Fruit fly (Drosophila melanogaster): Measurements from ENCODE around the gene Alg14.

Gene Alg14

DNA sequence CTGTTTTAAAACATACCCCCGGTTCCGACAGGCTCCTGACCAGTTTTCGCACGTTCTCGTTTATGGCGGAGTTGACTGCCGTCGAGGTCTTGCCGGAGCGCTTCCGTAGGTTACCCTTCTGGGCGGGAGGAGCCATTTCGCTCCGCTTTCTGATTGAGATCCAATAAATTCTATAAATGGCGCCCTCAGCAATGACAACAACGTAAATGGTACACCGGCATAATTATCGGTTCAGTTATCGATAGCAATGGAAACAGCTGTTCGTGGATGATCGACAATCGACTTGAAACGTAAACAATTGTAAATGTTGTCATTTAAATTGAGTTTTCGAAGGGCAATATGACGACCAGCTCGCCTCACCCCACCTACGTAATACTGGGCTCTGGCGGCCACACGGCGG lies at the start of gene Alg14, which contains the start of gene Grip128:
TSS of gene Alg14 (plus strand) at position 261 of the 400 bp plus-strand sequence.
TSS of gene Grip128 (minus strand) at position 216 of the 400 bp plus-strand sequence.
- TF ChIP-seq CG8478 (optimal IDR thresholded peaks at IDR 0.05) (no peak), EcR (GFP tag; optimal IDR thresholded peaks at IDR 0.05) (no peak), usp (GFP tag; optimal IDR thresholded peaks at IDR 0.05) (no peak), psq (optimal IDR thresholded peaks at IDR 0.05) (no peak), Dll (optimal IDR thresholded peaks at IDR 0.05) (no peak)

DNA sequence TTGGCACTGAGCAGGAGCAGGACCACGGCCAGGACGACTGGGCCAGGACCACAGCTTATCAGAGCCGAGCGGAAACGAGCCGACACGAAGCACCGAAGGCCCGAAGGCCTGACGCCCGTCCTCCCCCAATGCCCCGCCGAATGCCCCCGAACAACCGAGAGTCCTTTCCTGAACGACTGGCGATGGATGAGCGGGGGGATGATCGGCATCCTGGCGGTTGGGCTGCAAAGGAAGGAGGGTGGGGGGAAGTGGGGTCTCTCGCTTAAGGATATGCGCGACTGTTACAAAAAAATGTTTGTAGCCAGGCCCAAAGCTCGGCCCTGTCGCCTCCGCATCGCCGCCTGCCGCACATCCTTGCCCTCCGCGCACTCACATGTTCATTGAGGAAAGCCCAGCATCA lies 30.7 kb upstream of the Alg14 start, which contains the start of gene Cngl:
TSS of gene Cngl (minus strand) at position 8 of the 400 bp plus-strand sequence.
- TF ChIP-seq CG8478 (optimal IDR thresholded peaks at IDR 0.05), result no peak
- no peak for TF ChIP-seq pan (optimal IDR thresholded peaks at IDR 0.05)
- no peak for TF ChIP-seq EcR (GFP tag; optimal IDR thresholded peaks at IDR 0.05)
- no peak for TF ChIP-seq psq (optimal IDR thresholded peaks at IDR 0.05)
- no peak for TF ChIP-seq usp (GFP tag; optimal IDR thresholded peaks at IDR 0.05)
- TF ChIP-seq Dll (optimal IDR thresholded peaks at IDR 0.05), result no peak

DNA sequence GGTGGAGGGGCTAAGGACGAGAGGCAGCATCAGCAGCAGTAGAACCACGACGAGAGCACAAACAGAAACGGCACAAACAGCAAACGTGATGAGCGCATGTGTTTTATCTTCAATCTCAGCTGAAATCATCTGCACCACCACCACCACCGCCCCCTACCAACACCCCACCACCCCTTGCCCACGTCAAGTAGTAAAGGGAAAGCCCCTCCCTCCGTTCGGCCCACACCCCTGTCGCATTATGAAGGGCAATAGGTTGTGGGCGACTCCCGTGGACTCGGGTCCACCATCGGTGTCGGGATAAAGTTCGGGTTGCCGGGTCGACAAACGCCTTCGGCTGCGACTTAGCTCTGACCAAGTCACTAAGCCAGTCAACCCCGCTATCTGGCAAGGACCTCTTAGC lies 28.5 kb upstream of the Alg14 start:
- no peak for TF ChIP-seq pan (optimal IDR thresholded peaks at IDR 0.05)
- TF ChIP-seq EcR (GFP tag; optimal IDR thresholded peaks at IDR 0.05), result no peak
- no peak for TF ChIP-seq CG8478 (optimal IDR thresholded peaks at IDR 0.05)
- no peak for TF ChIP-seq Dll (optimal IDR thresholded peaks at IDR 0.05)
- no peak for TF ChIP-seq psq (optimal IDR thresholded peaks at IDR 0.05)
- TF ChIP-seq usp (GFP tag; optimal IDR thresholded peaks at IDR 0.05), result no peak

DNA sequence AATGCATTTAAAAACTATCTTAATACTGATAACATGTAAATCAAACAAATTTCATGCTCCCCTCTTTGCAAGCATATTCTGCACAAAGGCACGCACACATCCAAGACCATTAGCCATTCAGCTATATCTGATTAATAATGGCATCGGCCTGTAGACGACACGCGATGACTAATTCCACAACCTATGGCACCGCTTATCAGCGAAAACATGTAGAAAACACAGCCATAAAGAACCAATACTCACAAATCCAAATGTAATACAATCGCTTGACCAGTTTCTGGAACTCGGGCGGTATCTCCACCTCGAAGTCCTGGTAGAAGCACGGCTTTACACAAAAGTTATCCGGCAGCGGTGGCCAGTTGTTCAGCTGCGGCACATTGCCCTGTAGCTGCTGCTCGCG lies 23.8 kb upstream of the Alg14 start:
- TF ChIP-seq EcR (GFP tag; optimal IDR thresholded peaks at IDR 0.05) (no peak), Dll (optimal IDR thresholded peaks at IDR 0.05) (no peak), psq (optimal IDR thresholded peaks at IDR 0.05) (no peak), usp (GFP tag; optimal IDR thresholded peaks at IDR 0.05) (no peak), CG8478 (optimal IDR thresholded peaks at IDR 0.05) (no peak), pan (optimal IDR thresholded peaks at IDR 0.05) (no peak)

DNA sequence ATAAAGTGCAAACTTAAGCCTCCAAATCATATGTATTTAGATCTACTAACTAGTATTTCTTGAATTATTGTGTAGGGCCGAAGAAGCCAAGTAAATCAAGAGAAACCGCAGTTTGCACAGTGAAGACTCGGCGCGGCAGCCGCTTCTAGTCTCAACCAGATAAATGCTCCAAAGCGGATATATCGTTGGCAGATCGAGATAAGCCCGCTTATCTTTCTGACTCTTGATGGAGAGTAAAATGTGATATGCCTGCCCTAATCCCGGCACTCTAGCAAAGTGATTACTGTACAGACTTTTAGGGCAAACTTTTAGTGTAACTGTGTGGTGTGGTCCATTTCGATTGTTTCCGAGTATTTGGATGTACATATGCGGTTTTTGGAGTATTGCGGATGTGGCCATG lies 23.2 kb upstream of the Alg14 start:
- TF ChIP-seq CG8478 (optimal IDR thresholded peaks at IDR 0.05) (no peak), EcR (GFP tag; optimal IDR thresholded peaks at IDR 0.05) (no peak), Dll (optimal IDR thresholded peaks at IDR 0.05) (no peak), psq (optimal IDR thresholded peaks at IDR 0.05) (no peak), usp (GFP tag; optimal IDR thresholded peaks at IDR 0.05) (no peak), pan (optimal IDR thresholded peaks at IDR 0.05) (no peak)

DNA sequence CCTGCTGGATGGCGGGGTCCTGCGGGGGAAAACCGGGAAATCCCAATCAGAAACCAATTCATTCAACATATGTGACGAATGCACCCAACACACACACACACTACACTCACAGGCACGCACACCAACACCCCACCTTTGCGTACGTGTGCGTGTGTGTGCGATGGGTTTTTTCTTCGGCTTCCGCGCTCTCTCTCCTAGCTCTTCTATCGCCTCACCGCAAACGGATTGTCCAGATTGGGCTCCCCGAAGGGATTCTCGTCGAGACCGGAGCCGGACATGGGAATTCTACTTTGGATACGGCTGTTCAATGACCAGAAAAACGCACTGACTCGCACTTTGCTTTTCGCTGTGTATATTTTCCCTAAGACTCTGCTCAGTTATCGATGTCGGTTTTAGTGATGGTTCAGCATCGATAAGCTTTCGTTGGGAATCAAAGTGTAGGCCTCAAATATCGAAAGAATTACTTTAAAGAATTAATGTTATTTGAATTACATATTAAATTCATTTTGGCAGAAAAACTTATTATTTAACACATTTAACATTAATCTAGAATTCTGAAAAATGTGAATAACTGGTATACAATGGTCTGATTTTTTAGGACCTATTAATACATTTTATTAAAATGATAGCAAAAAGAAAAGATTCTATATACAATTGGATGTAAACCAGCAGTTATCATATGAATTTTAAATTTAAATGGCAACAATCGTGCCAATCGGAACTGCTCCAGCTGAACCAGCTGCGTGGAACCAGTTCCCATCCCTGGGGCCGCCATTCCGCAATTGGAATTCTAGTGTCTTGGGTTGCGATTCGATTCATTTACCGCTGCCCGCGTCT lies 22.3 kb upstream of the Alg14 start, which contains the start of the genes Scamp and Ahcy:
TSS of gene Scamp (minus strand) at position 394 of the 837 bp plus-strand sequence.
TSS of gene Ahcy (plus strand) at position 772 of the 837 bp plus-strand sequence.
- TF ChIP-seq EcR (GFP tag; optimal IDR thresholded peaks at IDR 0.05), result no peak
- no peak for TF ChIP-seq usp (GFP tag; optimal IDR thresholded peaks at IDR 0.05)
- TF ChIP-seq pan (optimal IDR thresholded peaks at IDR 0.05), result no peak
- no peak for TF ChIP-seq psq (optimal IDR thresholded peaks at IDR 0.05)
- no peak for TF ChIP-seq CG8478 (optimal IDR thresholded peaks at IDR 0.05)
- TF ChIP-seq Dll (optimal IDR thresholded peaks at IDR 0.05), result no peak

DNA sequence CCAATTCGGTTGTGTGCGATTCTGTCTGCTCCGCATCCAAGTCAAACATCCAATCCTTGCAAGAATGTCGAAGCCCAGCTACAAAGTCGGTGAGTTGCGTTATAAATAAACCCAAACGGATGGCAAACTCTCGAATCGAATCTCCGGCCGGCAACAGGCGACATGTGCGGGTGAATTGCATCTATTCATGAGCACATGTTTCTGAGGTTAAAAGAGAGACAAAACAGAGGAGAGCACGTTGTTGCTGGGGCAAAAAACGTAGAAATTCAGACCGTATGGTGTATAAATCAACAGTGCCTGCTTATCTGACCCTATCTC lies 21.7 kb upstream of the Alg14 start:
- no peak for TF ChIP-seq usp (GFP tag; optimal IDR thresholded peaks at IDR 0.05)
- no peak for TF ChIP-seq pan (optimal IDR thresholded peaks at IDR 0.05)
- no peak for TF ChIP-seq Dll (optimal IDR thresholded peaks at IDR 0.05)
- TF ChIP-seq psq (optimal IDR thresholded peaks at IDR 0.05), result no peak
- no peak for TF ChIP-seq CG8478 (optimal IDR thresholded peaks at IDR 0.05)

DNA sequence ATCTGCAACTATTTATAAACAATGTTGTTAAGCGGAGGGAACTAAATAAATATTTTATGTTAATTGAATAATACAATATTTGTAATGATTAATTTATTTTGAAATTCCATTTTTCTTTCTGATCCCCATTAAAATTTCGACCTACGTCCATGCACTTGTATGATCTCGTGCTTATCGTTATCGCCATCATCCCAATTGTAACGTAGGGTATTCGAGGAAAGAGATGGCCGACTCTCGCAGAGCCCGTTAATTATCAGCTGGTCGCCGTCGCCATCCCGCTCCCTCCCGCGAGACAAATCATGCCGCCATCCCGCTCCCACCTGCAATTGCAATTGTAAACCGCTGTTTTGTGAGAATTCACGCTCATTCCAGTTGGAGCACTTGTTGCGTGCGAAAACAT lies 18.8 kb upstream of the Alg14 start, which contains the start of gene CG11655:
TSS of gene CG11655 (plus strand) at position 351 of the 400 bp plus-strand sequence.
- TF ChIP-seq pan (optimal IDR thresholded peaks at IDR 0.05) (no peak), usp (GFP tag; optimal IDR thresholded peaks at IDR 0.05) (no peak), CG8478 (optimal IDR thresholded peaks at IDR 0.05) (no peak), psq (optimal IDR thresholded peaks at IDR 0.05) (no peak), EcR (GFP tag; optimal IDR thresholded peaks at IDR 0.05) (no peak), Dll (optimal IDR thresholded peaks at IDR 0.05) (no peak)

DNA sequence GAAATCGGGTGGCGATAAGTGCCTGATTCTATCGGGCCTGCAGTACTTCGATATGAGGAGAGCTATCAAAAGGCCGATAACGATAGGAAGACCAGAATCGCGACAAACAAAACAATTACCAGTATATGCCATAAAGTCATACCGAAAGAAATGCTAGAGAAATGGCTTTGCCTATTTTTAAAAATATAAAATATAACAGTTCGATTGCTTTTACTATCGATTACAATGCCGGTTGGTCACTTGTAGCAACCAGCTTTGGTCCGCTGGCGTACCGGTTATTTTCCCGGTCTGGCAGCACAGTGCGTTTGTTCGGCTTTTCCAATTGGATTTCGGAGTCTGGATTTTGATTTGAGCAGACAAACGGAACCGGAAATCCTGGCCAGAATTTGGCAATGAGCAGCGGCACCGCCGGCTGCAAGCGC lies 9.5 kb upstream of the Alg14 start, which contains the start of the genes shtd, CG6294 and CG6299:
TSS of gene shtd (minus strand) at position 6 of the 422 bp plus-strand sequence.
TSS of gene CG6294 (plus strand) at position 287 of the 422 bp plus-strand sequence.
TSS of gene CG6299 (plus strand) at position 287 of the 422 bp plus-strand sequence.
- TF ChIP-seq EcR (GFP tag; optimal IDR thresholded peaks at IDR 0.05) (no peak), usp (GFP tag; optimal IDR thresholded peaks at IDR 0.05) (no peak), Dll (optimal IDR thresholded peaks at IDR 0.05) (no peak), psq (optimal IDR thresholded peaks at IDR 0.05) (no peak), CG8478 (optimal IDR thresholded peaks at IDR 0.05) (no peak), pan (optimal IDR thresholded peaks at IDR 0.05) (no peak)

DNA sequence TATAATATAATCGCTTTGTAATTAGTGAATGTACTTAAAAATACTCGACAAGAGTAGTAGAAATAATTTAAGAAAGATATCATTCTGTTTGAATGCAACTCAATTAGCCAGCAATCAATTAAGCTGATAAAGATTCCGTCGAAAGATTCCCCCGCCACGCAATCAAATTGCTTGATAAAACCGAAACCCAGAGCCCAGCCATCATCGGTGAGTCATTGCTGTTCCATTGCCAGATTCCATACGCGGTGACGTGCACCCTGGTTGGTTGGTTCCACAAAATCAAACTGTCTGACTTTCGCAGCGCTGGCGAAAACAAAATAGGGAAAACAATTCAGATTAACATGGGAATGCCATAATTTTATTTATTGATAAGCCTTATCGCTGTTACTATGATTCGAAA lies 7.4 kb upstream of the Alg14 start:
- TF ChIP-seq EcR (GFP tag; optimal IDR thresholded peaks at IDR 0.05), result no peak
- no peak for TF ChIP-seq CG8478 (optimal IDR thresholded peaks at IDR 0.05)
- TF ChIP-seq pan (optimal IDR thresholded peaks at IDR 0.05), result no peak
- no peak for TF ChIP-seq usp (GFP tag; optimal IDR thresholded peaks at IDR 0.05)
- no peak for TF ChIP-seq Dll (optimal IDR thresholded peaks at IDR 0.05)
- no peak for TF ChIP-seq psq (optimal IDR thresholded peaks at IDR 0.05)

DNA sequence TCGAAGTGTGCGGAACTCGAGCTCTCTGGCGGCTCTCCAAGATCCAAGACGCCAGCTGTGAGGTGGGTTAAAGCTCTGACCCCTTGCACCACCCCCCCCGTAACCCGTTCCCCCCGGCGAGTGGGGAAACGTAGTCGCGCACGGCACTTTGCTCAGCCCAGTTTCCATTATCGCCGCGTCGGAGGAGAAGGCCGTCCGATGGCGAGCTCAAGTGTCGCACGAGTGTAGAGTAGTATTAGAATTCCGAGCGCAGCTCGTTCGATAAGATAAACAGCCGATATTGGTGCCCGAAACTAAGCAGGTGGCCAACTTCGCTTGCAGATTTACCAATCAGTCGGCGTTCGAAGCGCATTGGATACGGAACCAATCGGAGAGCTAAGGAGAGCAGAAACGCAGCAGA lies 6.6 kb upstream of the Alg14 start:
- TF ChIP-seq EcR (GFP tag; optimal IDR thresholded peaks at IDR 0.05) (no peak), pan (optimal IDR thresholded peaks at IDR 0.05) (no peak), Dll (optimal IDR thresholded peaks at IDR 0.05) (no peak)

DNA sequence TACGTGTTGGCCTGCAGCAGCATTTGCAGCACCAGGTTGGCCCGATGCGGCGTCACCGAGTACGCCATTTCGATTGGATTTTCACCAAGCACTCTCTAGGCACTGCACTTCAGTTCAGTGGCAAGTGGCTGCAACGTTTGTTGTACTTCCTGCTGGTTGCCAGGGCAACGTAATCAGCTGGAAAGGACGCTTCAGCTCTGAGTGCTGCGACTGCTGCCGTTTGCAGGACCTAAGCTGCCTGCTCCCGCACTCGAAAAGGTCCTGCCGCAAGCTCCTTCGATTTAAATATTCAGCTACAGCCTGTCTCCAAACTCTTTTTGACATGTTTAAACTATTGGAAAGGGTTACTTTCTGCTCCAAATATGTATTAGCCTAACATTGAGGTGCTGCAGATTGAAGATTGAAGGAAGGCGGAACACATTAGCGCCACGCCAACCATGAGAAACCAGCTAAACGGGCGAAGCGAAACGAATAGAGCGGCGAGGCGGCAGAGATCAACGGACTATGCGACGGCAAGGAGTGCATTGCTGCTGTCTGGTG lies 4.5 kb upstream of the Alg14 start, which contains the start of the genes CG15642 and CG15641:
TSS of gene CG15642 (minus strand) at position 356 of the 540 bp plus-strand sequence.
TSS of gene CG15641 (plus strand) at position 490 of the 540 bp plus-strand sequence.
- TF ChIP-seq pan (optimal IDR thresholded peaks at IDR 0.05), result no peak
- TF ChIP-seq usp (GFP tag; optimal IDR thresholded peaks at IDR 0.05), result no peak
- TF ChIP-seq psq (optimal IDR thresholded peaks at IDR 0.05), result no peak
- no peak for TF ChIP-seq Dll (optimal IDR thresholded peaks at IDR 0.05)
- TF ChIP-seq CG8478 (optimal IDR thresholded peaks at IDR 0.05), result no peak
- no peak for TF ChIP-seq EcR (GFP tag; optimal IDR thresholded peaks at IDR 0.05)
